Worm (Caenorhabditis elegans) whole organism, young adult: ENCODE data around the gene pes-9.
A peak's percentile ranks its signal among the peaks of the same experiment; 100 is the strongest.

ENCODE experiments used
- F33H1.4 ChIP-seq: fragments of 200-800 bp; sonication (Bioruptor generic); IDR thresholded peaks from 2 replicates; pipeline ENCODE4 v1.3.6; 2022; ENCODE audit warnings: missing genetic modification reagents, missing genetic modification characterization, missing compliant biosample characterization
- F37B4.10 ChIP-seq: fragments of 200-800 bp; sonication (Bioruptor generic); IDR thresholded peaks from 2 replicates; pipeline ENCODE4 v1.3.6; 2022; ENCODE audit warnings: missing genetic modification characterization, missing compliant biosample characterization
- ceh-91 ChIP-seq: fragments of 200-800 bp; sonication (Bioruptor generic); IDR thresholded peaks from 2 replicates; pipeline ENCODE4 v1.3.6; 2022; ENCODE audit warnings: missing genetic modification reagents, missing genetic modification characterization, missing compliant biosample characterization
- ets-4 ChIP-seq: fragments of 200-800 bp; sonication (Bioruptor generic); optimal IDR thresholded peaks from 2 replicates; lab custom pipeline; 2018; ENCODE audit warnings: mild to moderate bottlenecking, missing genetic modification characterization, missing compliant biosample characterization
- madf-6 ChIP-seq: fragments of 200-800 bp; sonication (Bioruptor generic); IDR thresholded peaks from 2 replicates; pipeline ENCODE4 v1.3.6; 2022; ENCODE audit warnings: missing genetic modification reagents, missing genetic modification characterization, missing compliant biosample characterization
- pha-4 ChIP-seq: fragments of 150-350 bp; sonication (generic microtip); optimal IDR thresholded peaks from 2 replicates; lab custom pipeline; 2014; ENCODE audit warnings: missing biosample characterization, missing genetic modification reagents, missing genetic modification characterization
- snpc-4 ChIP-seq, 5 experiments: fragments of 150-350 bp in 1 of 5; sonication (generic microtip) in 4 of 5; optimal IDR thresholded peaks; 2 replicates each; lab custom pipeline; 2014 to 2018; ENCODE audit warnings: missing genetic modification characterization in 5 of 5, missing biosample characterization in 3 of 5, antibody characterized with exemption in 2 of 5, mild to moderate bottlenecking in 2 of 5, missing compliant biosample characterization in 2 of 5, missing genotype in 2 of 5, moderate library complexity in 2 of 5, missing genetic modification reagents in 1 of 5

DNA sequence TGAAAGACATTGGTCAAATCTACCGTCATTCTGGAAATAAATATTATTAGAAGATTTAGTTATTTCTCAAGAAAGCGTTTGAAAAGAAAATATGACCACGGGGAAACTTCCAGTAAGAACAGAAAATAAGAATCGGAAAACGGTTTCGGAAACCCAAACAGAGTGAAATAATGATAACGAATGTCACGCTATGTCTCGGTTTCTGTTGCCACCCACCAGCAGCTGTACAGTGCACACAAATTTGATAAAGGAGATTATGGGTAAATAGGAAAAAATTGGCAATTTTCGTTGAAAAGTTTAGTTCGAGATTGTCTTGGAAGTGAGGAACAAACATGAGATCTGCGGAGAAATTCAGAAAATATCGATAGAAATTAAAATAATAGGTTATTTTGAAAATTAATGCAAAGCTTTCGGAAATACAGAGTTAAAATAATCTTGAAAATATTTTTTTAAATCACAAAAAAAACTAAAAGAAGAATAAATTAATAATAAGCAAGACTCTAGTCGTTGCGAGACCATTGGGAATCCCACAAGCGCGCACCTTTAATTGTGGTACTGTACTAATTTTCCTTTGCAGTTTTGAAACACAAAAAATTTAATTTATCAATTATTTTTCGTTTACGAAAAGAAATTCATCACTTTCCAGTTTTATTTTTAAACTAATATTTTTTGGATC, at the start of gene pes-9:
- TF ChIP-seq snpc-4 (GFP tag; optimal IDR thresholded peaks at IDR 0.05; lab: Kevin White, UChicago), result no peak
- no peak for TF ChIP-seq snpc-4 (tag; optimal IDR thresholded peaks at IDR 0.05; lab: Kevin White, UChicago)
- no peak for TF ChIP-seq ets-4 (GFP tag; lab: Kevin White, UChicago)
- no peak for TF ChIP-seq ceh-91
- peak; percentile 78 for TF ChIP-seq F33H1.4
- no peak for TF ChIP-seq pha-4 (tag; lab: Kevin White, UChicago)
- peak; percentile 43 for TF ChIP-seq madf-6
- TF ChIP-seq F37B4.10 (GFP tag; lab: Robert Waterston, UW), result no peak
